Fruit fly (Drosophila melanogaster) whole organism, embryonic: Measurements from ENCODE around the gene Rnf146.

Source experiments
- Antp ChIP-seq: fragments of 200-800 bp; sonication (Bioruptor generic); optimal IDR thresholded peaks from 3 replicates; lab custom pipeline; 2016; ENCODE audit warnings: missing biosample characterization, missing genetic modification characterization
- CG11456 ChIP-seq: fragments of 200-800 bp; sonication (Bioruptor generic); IDR thresholded peaks from 3 replicates; pipeline ENCODE4 v1.3.6; 2022; ENCODE audit warnings: missing biosample characterization, missing genetic modification characterization
- CG13894 ChIP-seq: fragments of 200-800 bp; sonication (Bioruptor generic); optimal IDR thresholded peaks from 3 replicates; lab custom pipeline; 2018; ENCODE audit warnings: missing biosample characterization, mild to moderate bottlenecking, missing genetic modification characterization, moderate library complexity
- CG14710 ChIP-seq: fragments of 200-800 bp; sonication (Bioruptor generic); optimal IDR thresholded peaks from 3 replicates; lab custom pipeline; 2019; ENCODE audit warnings: missing biosample characterization, mild to moderate bottlenecking, missing genetic modification characterization, moderate library complexity
- CG16815 ChIP-seq: fragments of 200-800 bp; sonication (Bioruptor generic); optimal IDR thresholded peaks from 3 replicates; lab custom pipeline; 2017; ENCODE audit warnings: missing biosample characterization, mild to moderate bottlenecking, missing genetic modification characterization
- CG17186 ChIP-seq: fragments of 200-800 bp; sonication (Bioruptor generic); optimal IDR thresholded peaks from 3 replicates; lab custom pipeline; 2017; ENCODE audit warnings: missing biosample characterization, missing genetic modification reagents, missing genetic modification characterization
- CG17568 ChIP-seq: fragments of 200-800 bp; sonication (Bioruptor generic); optimal IDR thresholded peaks from 2 replicates; lab custom pipeline; 2018; ENCODE audit warnings: missing biosample characterization, mild to moderate bottlenecking, missing genetic modification characterization, moderate library complexity
- CG2120 ChIP-seq: fragments of 200-800 bp; sonication (Bioruptor generic); optimal IDR thresholded peaks from 3 replicates; lab custom pipeline; 2016; ENCODE audit warnings: missing biosample characterization, missing genetic modification characterization
- CG30431 ChIP-seq: fragments of 200-800 bp; sonication (Bioruptor generic); optimal IDR thresholded peaks from 2 replicates; lab custom pipeline; 2017; ENCODE audit warnings: missing biosample characterization, missing genetic modification characterization
- CG3163 ChIP-seq: fragments of 200-800 bp; sonication (Bioruptor generic); optimal IDR thresholded peaks from 3 replicates; lab custom pipeline; 2016; ENCODE audit warnings: missing biosample characterization, missing genetic modification characterization
- CG3281 ChIP-seq: fragments of 200-800 bp; sonication (Bioruptor generic); optimal IDR thresholded peaks from 3 replicates; lab custom pipeline; 2017; ENCODE audit warnings: missing biosample characterization, mild to moderate bottlenecking, missing genetic modification characterization
- CG3838 ChIP-seq: fragments of 200-800 bp; sonication (Bioruptor generic); optimal IDR thresholded peaks from 3 replicates; lab custom pipeline; 2016; ENCODE audit warnings: missing biosample characterization, missing genetic modification characterization
- CG42726 ChIP-seq: fragments of 200-800 bp; sonication (Bioruptor generic); IDR thresholded peaks from 2 replicates; pipeline ENCODE4 v1.3.6; 2022; ENCODE audit warnings: missing biosample characterization, missing genetic modification characterization; ENCODE audit not compliant: partially characterized antibody
- CG43689 ChIP-seq: fragments of 200-800 bp; sonication (Bioruptor generic); IDR thresholded peaks from 2 replicates; pipeline ENCODE4 v1.3.6; 2022; ENCODE audit warnings: missing biosample characterization, missing genetic modification characterization
- CG6654 ChIP-seq: fragments of 200-800 bp; sonication (Bioruptor generic); optimal IDR thresholded peaks from 2 replicates; lab custom pipeline; 2017; ENCODE audit warnings: missing biosample characterization, mild to moderate bottlenecking, missing genetic modification characterization
- CG7987 ChIP-seq: fragments of 200-800 bp; sonication (Bioruptor generic); optimal IDR thresholded peaks from 2 replicates; lab custom pipeline; 2018; ENCODE audit warnings: missing biosample characterization, mild to moderate bottlenecking, missing genetic modification characterization, moderate library complexity
- CG8388 ChIP-seq: fragments of 200-800 bp; sonication (Bioruptor generic); optimal IDR thresholded peaks from 2 replicates; lab custom pipeline; 2019; ENCODE audit warnings: missing biosample characterization, mild to moderate bottlenecking, missing genetic modification characterization, moderate library complexity
- CG9437 ChIP-seq: fragments of 200-800 bp; sonication (Bioruptor generic); optimal IDR thresholded peaks from 2 replicates; lab custom pipeline; 2018; ENCODE audit warnings: missing biosample characterization, mild to moderate bottlenecking, missing genetic modification characterization
- CTCF ChIP-seq: fragments of 200-800 bp; sonication (Bioruptor generic); optimal IDR thresholded peaks from 2 replicates; lab custom pipeline; 2017; ENCODE audit warnings: missing biosample characterization, mild to moderate bottlenecking, missing genetic modification characterization, moderate library complexity
- D19A ChIP-seq: fragments of 200-800 bp; optimal IDR thresholded peaks from 3 replicates; lab custom pipeline; 2019; ENCODE audit warnings: missing biosample characterization, mild to moderate bottlenecking, missing genetic modification characterization, moderate library complexity
- Doc2 ChIP-seq: fragments of 200-800 bp; sonication (Bioruptor generic); IDR thresholded peaks from 2 replicates; pipeline ENCODE4 v1.3.6; 2022; ENCODE audit warnings: missing biosample characterization, missing genetic modification characterization
- Dp ChIP-seq: fragments of 200-800 bp; sonication (Bioruptor generic); optimal IDR thresholded peaks from 2 replicates; lab custom pipeline; 2018; ENCODE audit warnings: missing biosample characterization, mild to moderate bottlenecking, missing genetic modification characterization, moderate library complexity
- Fer1 ChIP-seq: fragments of 200-800 bp; sonication (Bioruptor generic); optimal IDR thresholded peaks from 2 replicates; lab custom pipeline; 2017; ENCODE audit warnings: missing biosample characterization, mild to moderate bottlenecking, missing genetic modification characterization
- HLH3B ChIP-seq: fragments of 200-800 bp; sonication (Bioruptor generic); IDR thresholded peaks from 2 replicates; pipeline ENCODE4 v1.3.6; 2022; ENCODE audit warnings: missing biosample characterization, missing genetic modification characterization
- HmgZ ChIP-seq: fragments of 200-800 bp; sonication (Bioruptor generic); optimal IDR thresholded peaks from 2 replicates; lab custom pipeline; 2018; ENCODE audit warnings: missing biosample characterization, mild to moderate bottlenecking, missing genetic modification characterization
- Hmx ChIP-seq: fragments of 200-800 bp; sonication (Bioruptor generic); optimal IDR thresholded peaks from 2 replicates; lab custom pipeline; 2016; ENCODE audit warnings: missing biosample characterization, missing genetic modification characterization
- MTF-1 ChIP-seq: fragments of 200-800 bp; sonication (Bioruptor generic); optimal IDR thresholded peaks from 2 replicates; lab custom pipeline; 2018; ENCODE audit warnings: missing biosample characterization, mild to moderate bottlenecking, missing genetic modification characterization, borderline replicate concordance
- NFAT ChIP-seq: fragments of 200-800 bp; sonication (Bioruptor generic); IDR thresholded peaks from 2 replicates; pipeline ENCODE4 v1.3.6; 2022; ENCODE audit warnings: missing biosample characterization, missing genetic modification characterization
- Nf-YC ChIP-seq: fragments of 200-800 bp; optimal IDR thresholded peaks from 3 replicates; lab custom pipeline; 2019; ENCODE audit warnings: missing biosample characterization, mild to moderate bottlenecking, missing genetic modification characterization, moderate library complexity
- Sry-β ChIP-seq: fragments of 200-800 bp; sonication (Bioruptor generic); optimal IDR thresholded peaks from 2 replicates; lab custom pipeline; 2018; ENCODE audit warnings: missing biosample characterization, mild to moderate bottlenecking, missing genetic modification characterization, moderate library complexity
- Sry-δ ChIP-seq: fragments of 200-800 bp; sonication (Bioruptor generic); optimal IDR thresholded peaks from 2 replicates; lab custom pipeline; 2016; ENCODE audit warnings: missing biosample characterization, missing genetic modification characterization
- Xbp1 ChIP-seq: fragments of 200-800 bp; sonication (Bioruptor generic); optimal IDR thresholded peaks from 3 replicates; lab custom pipeline; 2016; ENCODE audit warnings: missing biosample characterization, mild to moderate bottlenecking, missing genetic modification characterization
- bbx ChIP-seq: fragments of 200-800 bp; sonication (Bioruptor generic); IDR thresholded peaks from 2 replicates; pipeline ENCODE4 v1.3.6; 2022; ENCODE audit warnings: missing biosample characterization, missing genetic modification characterization; ENCODE audit not compliant: partially characterized antibody
- bcd ChIP-seq: fragments of 200-800 bp; sonication (Bioruptor generic); optimal IDR thresholded peaks from 2 replicates; lab custom pipeline; 2017; ENCODE audit warnings: missing biosample characterization, mild to moderate bottlenecking, missing genetic modification characterization
- bowl ChIP-seq: fragments of 200-800 bp; sonication (Bioruptor generic); IDR thresholded peaks from 2 replicates; pipeline ENCODE4 v1.3.6; 2022; ENCODE audit warnings: missing biosample characterization, missing genetic modification characterization
- caup ChIP-seq: fragments of 200-800 bp; sonication (Bioruptor generic); optimal IDR thresholded peaks from 3 replicates; lab custom pipeline; 2017; ENCODE audit warnings: missing biosample characterization, mild to moderate bottlenecking, missing genetic modification characterization, moderate library complexity; ENCODE audit not compliant: severe bottlenecking
- crc ChIP-seq: fragments of 200-800 bp; sonication (Bioruptor generic); optimal IDR thresholded peaks from 2 replicates; lab custom pipeline; 2016; ENCODE audit warnings: missing biosample characterization, missing genetic modification characterization
- crol ChIP-seq: fragments of 200-800 bp; sonication (Bioruptor generic); IDR thresholded peaks from 2 replicates; pipeline ENCODE4 v1.3.6; 2022; ENCODE audit warnings: missing biosample characterization, missing genetic modification characterization
- cwo ChIP-seq: fragments of 200-800 bp; sonication (Bioruptor generic); optimal IDR thresholded peaks from 3 replicates; lab custom pipeline; 2017; ENCODE audit warnings: missing biosample characterization, missing genetic modification characterization, mild to moderate bottlenecking, moderate library complexity, missing genetic modification reagents
- dpn ChIP-seq, 2 experiments: fragments of 200-800 bp; sonication (Bioruptor generic); optimal IDR thresholded peaks; 3 replicates each; lab custom pipeline; 2016; ENCODE audit warnings: missing biosample characterization in 2 of 2, missing genetic modification characterization in 2 of 2
- gcm2 ChIP-seq: fragments of 200-800 bp; sonication (Bioruptor generic); optimal IDR thresholded peaks from 2 replicates; lab custom pipeline; 2016; ENCODE audit warnings: missing biosample characterization, missing genetic modification characterization
- grn ChIP-seq: fragments of 200-800 bp; sonication (Bioruptor generic); optimal IDR thresholded peaks from 3 replicates; lab custom pipeline; 2017; ENCODE audit warnings: missing biosample characterization, missing genetic modification characterization
- gt ChIP-seq: fragments of 200-800 bp; sonication (Bioruptor generic); IDR thresholded peaks from 2 replicates; pipeline ENCODE4 v1.3.6; 2022; ENCODE audit warnings: missing biosample characterization, missing genetic modification characterization
- lbe ChIP-seq: fragments of 200-800 bp; sonication (Bioruptor generic); optimal IDR thresholded peaks from 2 replicates; lab custom pipeline; 2016; ENCODE audit warnings: missing biosample characterization, mild to moderate bottlenecking, missing genetic modification characterization
- lola ChIP-seq, 3 experiments: fragments of >200 bp in 2 of 3; fragments of 200-800 bp in 1 of 3; sonication (Bioruptor generic) in 1 of 3; optimal IDR thresholded peaks; 2 replicates each; lab custom pipeline; 2017 to 2019; ENCODE audit warnings: missing biosample characterization in 3 of 3, missing genetic modification characterization in 3 of 3, mild to moderate bottlenecking in 1 of 3, moderate library complexity in 1 of 3
- oc ChIP-seq: fragments of 200-800 bp; sonication (Bioruptor generic); optimal IDR thresholded peaks from 2 replicates; lab custom pipeline; 2018; ENCODE audit warnings: missing biosample characterization, mild to moderate bottlenecking, missing genetic modification characterization, moderate library complexity
- usp ChIP-seq: fragments of >200 bp; optimal IDR thresholded peaks from 2 replicates; lab custom pipeline; 2017; ENCODE audit warnings: missing biosample characterization, missing genetic modification characterization
- wdn ChIP-seq: fragments of 200-800 bp; sonication (Bioruptor generic); IDR thresholded peaks from 2 replicates; pipeline ENCODE4 v1.3.6; 2022; ENCODE audit warnings: missing biosample characterization, missing genetic modification characterization
- zen ChIP-seq: fragments of 200-800 bp; sonication (Bioruptor generic); optimal IDR thresholded peaks from 3 replicates; lab custom pipeline; 2018; ENCODE audit warnings: missing biosample characterization, mild to moderate bottlenecking, missing genetic modification characterization, moderate library complexity

The Rnf146 gene

DNA sequence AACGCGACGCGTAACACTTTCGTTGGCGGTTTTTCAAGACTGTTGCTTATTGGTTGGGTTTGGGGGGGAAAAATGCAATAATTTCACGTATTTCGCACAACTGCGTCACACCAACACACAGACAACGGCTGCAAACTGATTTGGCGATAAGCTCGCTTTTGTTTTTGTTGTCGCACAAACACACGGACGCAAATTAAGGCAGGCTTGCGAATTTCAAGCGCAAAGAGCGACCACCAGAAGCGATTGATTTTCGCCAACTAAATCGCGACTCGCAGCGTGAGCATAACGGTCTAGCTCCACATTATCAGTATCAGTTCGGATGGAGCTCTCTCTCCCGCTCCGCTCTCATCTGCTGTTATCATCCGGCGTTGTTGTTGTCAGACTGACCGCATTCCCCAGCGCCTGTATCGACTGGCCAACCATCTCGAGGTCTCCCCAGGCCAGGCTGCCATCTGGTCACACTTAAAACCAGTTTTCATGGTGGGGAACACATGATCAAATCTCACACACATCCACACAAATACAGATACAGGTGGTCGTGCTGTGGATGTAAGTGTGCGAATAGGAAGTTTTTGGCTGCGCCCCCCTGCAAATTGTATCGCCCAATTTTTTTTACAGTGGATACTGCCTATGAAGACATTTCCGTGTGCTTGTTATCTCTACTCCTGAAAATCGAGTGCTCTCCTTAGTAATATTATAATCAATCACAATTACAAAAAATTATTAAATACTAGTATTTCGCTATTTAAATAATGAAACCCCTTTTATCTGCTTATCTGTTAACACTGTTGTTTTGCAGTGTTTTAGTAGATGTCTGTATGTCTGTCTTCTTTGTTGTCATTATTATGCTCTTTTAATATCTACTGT, 9.6 kb downstream of the Rnf146 start (continued):
- TF ChIP-seq Hmx (GFP tag; lab: Kevin White, UChicago): no peak
- peak; percentile 4 for TF ChIP-seq Sry-δ (GFP tag; lab: Kevin White, UChicago)
- peak in 1 of 2 experiments; percentile 72 for TF ChIP-seq dpn (GFP tag; optimal IDR thresholded peaks at IDR 0.05; lab: Kevin White, UChicago)
- no peak for TF ChIP-seq CG14710
- no peak for TF ChIP-seq Dp (GFP tag; lab: Kevin White, UChicago)
- no peak for TF ChIP-seq CG17186
- peak; percentile 55 for TF ChIP-seq CG13894 (tag; lab: Kevin White, UChicago)
- TF ChIP-seq D19A: peak; percentile 37
- peak; percentile 60 for TF ChIP-seq Xbp1 (GFP tag; lab: Kevin White, UChicago)
- peak; percentile 69 for TF ChIP-seq caup
- TF ChIP-seq bbx (GFP tag; lab: Robert Waterston, UW): peak; percentile 52; the same call in 1 of the 2 replicates
- TF ChIP-seq CTCF: no peak
- peak; percentile 26 for TF ChIP-seq CG30431 (GFP tag; lab: Kevin White, UChicago)
- TF ChIP-seq MTF-1 (GFP tag; lab: Kevin White, UChicago): no peak
- no peak for TF ChIP-seq usp
- TF ChIP-seq CG2120 (GFP tag; lab: Kevin White, UChicago): peak; percentile 89
- no peak for TF ChIP-seq crc (GFP tag; lab: Kevin White, UChicago)
- peak; percentile 71 for TF ChIP-seq Fer1 (GFP tag; lab: Kevin White, UChicago)
- TF ChIP-seq CG16815 (GFP tag; lab: Kevin White, UChicago): peak; percentile 45
- no peak for TF ChIP-seq bowl
- TF ChIP-seq gt: no peak
- TF ChIP-seq HLH3B: peak; percentile 69
- no peak for TF ChIP-seq CG3163
- TF ChIP-seq CG3838: peak; percentile 7
- TF ChIP-seq CG11456 (GFP tag; lab: Robert Waterston, UW): no peak
- TF ChIP-seq CG17568 (GFP tag; lab: Kevin White, UChicago): no peak
- peak; percentile 58 for TF ChIP-seq Nf-YC (tag; lab: Kevin White, UChicago)
- TF ChIP-seq Antp: no peak
- TF ChIP-seq Sry-β (GFP tag; lab: Kevin White, UChicago): no peak
- TF ChIP-seq CG7987 (GFP tag; lab: Kevin White, UChicago): peak; percentile 10
- no peak for TF ChIP-seq CG43689
- peak; percentile 39; the same call in 1 of the 2 replicates for TF ChIP-seq wdn (GFP tag; lab: Robert Waterston, UW)
- peak; percentile 47 for TF ChIP-seq bcd
- TF ChIP-seq cwo (GFP tag; lab: Kevin White, UChicago): peak; percentile 85
- no peak for TF ChIP-seq CG8388
- peak; percentile 79 for TF ChIP-seq NFAT (GFP tag; lab: Robert Waterston, UW)
- TF ChIP-seq grn (GFP tag; lab: Kevin White, UChicago): no peak
- TF ChIP-seq crol (GFP tag; lab: Robert Waterston, UW): 0 out of 2 replicates have a peak, but pooled peaks have one; percentile 37
- TF ChIP-seq HmgZ: peak; percentile 78
- peak; percentile 14 for TF ChIP-seq gcm2 (GFP tag; lab: Kevin White, UChicago)
- TF ChIP-seq Doc2 (GFP tag; lab: Robert Waterston, UW): no peak
- no peak for TF ChIP-seq lola (GFP tag; optimal IDR thresholded peaks at IDR 0.05; lab: Kevin White, UChicago)
- TF ChIP-seq zen (tag; lab: Kevin White, UChicago): no peak
- TF ChIP-seq CG42726 (GFP tag; lab: Robert Waterston, UW): no peak
- peak; percentile 23 for TF ChIP-seq lbe (GFP tag; lab: Kevin White, UChicago)
- peak; percentile 77 for TF ChIP-seq CG3281 (GFP tag; lab: Kevin White, UChicago)
- TF ChIP-seq oc (tag; lab: Kevin White, UChicago): peak; percentile 17
- TF ChIP-seq CG9437: no peak
- no peak for TF ChIP-seq CG6654 (GFP tag; lab: Kevin White, UChicago)
